Fruit fly (Drosophila melanogaster) whole organism, embryonic: ENCODE data around the gene Dhps.

Experiments used
- ATbp ChIP-seq: fragments of 200-800 bp; sonication (Bioruptor generic); optimal IDR thresholded peaks from 2 replicates; lab custom pipeline; 2017; ENCODE audit warnings: missing biosample characterization, mild to moderate bottlenecking, missing genetic modification characterization, missing genetic modification reagents
- Abd-B ChIP-seq: fragments of 200-800 bp; sonication (Bioruptor generic); optimal IDR thresholded peaks from 2 replicates; lab custom pipeline; 2018; ENCODE audit warnings: missing biosample characterization, mild to moderate bottlenecking, missing genetic modification characterization, moderate library complexity
- Bgb ChIP-seq: fragments of 200-800 bp; sonication (Bioruptor generic); IDR thresholded peaks from 2 replicates; pipeline ENCODE4 v1.3.6; 2022; ENCODE audit warnings: missing biosample characterization, missing genetic modification characterization; ENCODE audit not compliant: partially characterized antibody
- CG1024 ChIP-seq: fragments of 200-800 bp; sonication (Bioruptor generic); IDR thresholded peaks from 2 replicates; pipeline ENCODE4 v1.3.6; 2022; ENCODE audit warnings: missing biosample characterization, missing genetic modification characterization
- CG10267 ChIP-seq: fragments of 200-800 bp; sonication (Bioruptor generic); optimal IDR thresholded peaks from 2 replicates; lab custom pipeline; 2018; ENCODE audit warnings: missing biosample characterization, mild to moderate bottlenecking, missing genetic modification characterization, moderate library complexity
- CG10321 ChIP-seq: fragments of 200-800 bp; sonication (Bioruptor generic); IDR thresholded peaks from 2 replicates; pipeline ENCODE4 v1.3.6; 2022; ENCODE audit warnings: missing biosample characterization, missing genetic modification characterization
- CG11398 ChIP-seq: fragments of 200-800 bp; sonication (Bioruptor generic); optimal IDR thresholded peaks from 2 replicates; lab custom pipeline; 2016; ENCODE audit warnings: missing biosample characterization, missing genetic modification characterization
- CG11456 ChIP-seq: fragments of 200-800 bp; sonication (Bioruptor generic); IDR thresholded peaks from 3 replicates; pipeline ENCODE4 v1.3.6; 2022; ENCODE audit warnings: missing biosample characterization, missing genetic modification characterization
- CG13123 ChIP-seq: fragments of 200-800 bp; sonication (Bioruptor generic); optimal IDR thresholded peaks from 2 replicates; lab custom pipeline; 2016; ENCODE audit warnings: missing biosample characterization, missing genetic modification characterization
- CG15479 ChIP-seq: fragments of 200-800 bp; sonication (Bioruptor generic); optimal IDR thresholded peaks from 3 replicates; lab custom pipeline; 2019; ENCODE audit warnings: missing biosample characterization, mild to moderate bottlenecking, missing genetic modification characterization, moderate library complexity
- CG15514 ChIP-seq: fragments of 200-800 bp; sonication (Bioruptor generic); optimal IDR thresholded peaks from 3 replicates; lab custom pipeline; 2017; ENCODE audit warnings: missing biosample characterization, missing genetic modification characterization, mild to moderate bottlenecking, moderate library complexity, missing genetic modification reagents
- CG1603 ChIP-seq: fragments of 200-800 bp; sonication (Bioruptor generic); optimal IDR thresholded peaks from 2 replicates; lab custom pipeline; 2019; ENCODE audit warnings: missing biosample characterization, mild to moderate bottlenecking, missing genetic modification characterization, moderate library complexity
- CG16815 ChIP-seq: fragments of 200-800 bp; sonication (Bioruptor generic); optimal IDR thresholded peaks from 3 replicates; lab custom pipeline; 2017; ENCODE audit warnings: missing biosample characterization, mild to moderate bottlenecking, missing genetic modification characterization
- CG18262 ChIP-seq: fragments of 200-800 bp; optimal IDR thresholded peaks from 3 replicates; lab custom pipeline; 2019; ENCODE audit warnings: missing biosample characterization, mild to moderate bottlenecking, missing genetic modification characterization, moderate library complexity
- CG31441 ChIP-seq: fragments of 200-800 bp; sonication (Bioruptor generic); IDR thresholded peaks from 2 replicates; pipeline ENCODE4 v1.3.6; 2022; ENCODE audit warnings: missing biosample characterization, missing genetic modification characterization
- CG3281 ChIP-seq: fragments of 200-800 bp; sonication (Bioruptor generic); optimal IDR thresholded peaks from 3 replicates; lab custom pipeline; 2017; ENCODE audit warnings: missing biosample characterization, mild to moderate bottlenecking, missing genetic modification characterization
- CG34422 ChIP-seq: fragments of 200-800 bp; sonication (Bioruptor generic); IDR thresholded peaks from 3 replicates; pipeline ENCODE4 v1.3.6; 2022; ENCODE audit warnings: missing biosample characterization, missing genetic modification characterization
- CG6254 ChIP-seq: fragments of 200-800 bp; sonication (Bioruptor generic); optimal IDR thresholded peaks from 3 replicates; lab custom pipeline; 2017; ENCODE audit warnings: mild to moderate bottlenecking, missing biosample characterization, missing genetic modification reagents, missing genetic modification characterization
- CG6272 ChIP-seq: fragments of 200-800 bp; sonication (Bioruptor generic); IDR thresholded peaks from 2 replicates; pipeline ENCODE4 v1.3.6; 2022; ENCODE audit warnings: missing biosample characterization, missing genetic modification characterization
- CG6791 ChIP-seq: fragments of 200-800 bp; sonication (Bioruptor generic); IDR thresholded peaks from 3 replicates; pipeline ENCODE4 v1.3.6; 2022; ENCODE audit warnings: missing biosample characterization, missing genetic modification characterization; ENCODE audit not compliant: partially characterized antibody
- CG8359 ChIP-seq: fragments of 200-800 bp; sonication (Bioruptor generic); optimal IDR thresholded peaks from 2 replicates; lab custom pipeline; 2017; ENCODE audit warnings: missing biosample characterization, mild to moderate bottlenecking, missing genetic modification characterization, borderline replicate concordance
- CkIIα-i1 ChIP-seq: fragments of 200-800 bp; sonication (Bioruptor generic); IDR thresholded peaks from 2 replicates; pipeline ENCODE4 v1.3.6; 2022; ENCODE audit warnings: missing biosample characterization, missing genetic modification characterization
- Dek ChIP-seq: fragments of 200-800 bp; sonication (Bioruptor generic); optimal IDR thresholded peaks from 3 replicates; lab custom pipeline; 2019; ENCODE audit warnings: missing biosample characterization, mild to moderate bottlenecking, missing genetic modification characterization, moderate library complexity
- Dp ChIP-seq: fragments of 200-800 bp; sonication (Bioruptor generic); optimal IDR thresholded peaks from 2 replicates; lab custom pipeline; 2018; ENCODE audit warnings: missing biosample characterization, mild to moderate bottlenecking, missing genetic modification characterization, moderate library complexity
- E2f2 ChIP-seq: fragments of 200-800 bp; sonication (Bioruptor generic); IDR thresholded peaks from 2 replicates; pipeline ENCODE4 v1.3.6; 2022; ENCODE audit warnings: missing biosample characterization, missing genetic modification characterization
- Elba2 ChIP-seq: fragments of 200-800 bp; sonication (Bioruptor generic); optimal IDR thresholded peaks from 3 replicates; lab custom pipeline; 2016; ENCODE audit warnings: missing biosample characterization, missing genetic modification characterization
- HLH54F ChIP-seq: fragments of 200-800 bp; sonication (Bioruptor generic); optimal IDR thresholded peaks from 3 replicates; lab custom pipeline; 2016; ENCODE audit warnings: missing biosample characterization, missing genetic modification characterization
- HmgZ ChIP-seq: fragments of 200-800 bp; sonication (Bioruptor generic); optimal IDR thresholded peaks from 2 replicates; lab custom pipeline; 2018; ENCODE audit warnings: missing biosample characterization, mild to moderate bottlenecking, missing genetic modification characterization
- Hr3 ChIP-seq: fragments of 200-800 bp; sonication (Bioruptor generic); optimal IDR thresholded peaks from 3 replicates; lab custom pipeline; 2016; ENCODE audit warnings: missing biosample characterization, missing genetic modification characterization
- Nf-YA ChIP-seq: fragments of 200-800 bp; sonication (Bioruptor generic); IDR thresholded peaks from 2 replicates; pipeline ENCODE4 v1.3.6; 2022; ENCODE audit warnings: missing biosample characterization, missing genetic modification characterization
- Opbp ChIP-seq: fragments of 200-800 bp; sonication (Bioruptor generic); IDR thresholded peaks from 3 replicates; pipeline ENCODE4 v1.3.6; 2022; ENCODE audit warnings: missing biosample characterization, missing genetic modification characterization; ENCODE audit not compliant: partially characterized antibody
- Pdp1 ChIP-seq, 2 experiments: fragments of 200-800 bp; sonication (Bioruptor generic); optimal IDR thresholded peaks; 3 replicates each; lab custom pipeline; 2016; ENCODE audit warnings: missing biosample characterization in 2 of 2, missing genetic modification characterization in 2 of 2, mild to moderate bottlenecking in 1 of 2, moderate library complexity in 1 of 2
- Rx ChIP-seq: fragments of 200-800 bp; sonication (Bioruptor generic); IDR thresholded peaks from 2 replicates; pipeline ENCODE4 v1.3.6; 2022; ENCODE audit warnings: missing biosample characterization, missing genetic modification characterization
- chn ChIP-seq: fragments of 200-800 bp; sonication (Bioruptor generic); optimal IDR thresholded peaks from 2 replicates; lab custom pipeline; 2016; ENCODE audit warnings: missing biosample characterization, missing genetic modification characterization
- croc ChIP-seq: fragments of 200-800 bp; sonication (Bioruptor generic); conservative IDR thresholded peaks from 3 replicates; pipeline ENCODE4 v1.3.6; 2022; ENCODE audit warnings: missing biosample characterization, missing genetic modification characterization
- ewg ChIP-seq: fragments of 200-800 bp; sonication (Bioruptor generic); optimal IDR thresholded peaks from 3 replicates; lab custom pipeline; 2017; ENCODE audit warnings: mild to moderate bottlenecking, missing biosample characterization, missing genetic modification reagents, missing genetic modification characterization
- fd3F ChIP-seq: fragments of 200-800 bp; sonication (Bioruptor generic); optimal IDR thresholded peaks from 2 replicates; lab custom pipeline; 2018; ENCODE audit warnings: missing biosample characterization, mild to moderate bottlenecking, missing genetic modification characterization, moderate library complexity
- gcm ChIP-seq: fragments of 200-800 bp; sonication (Bioruptor generic); optimal IDR thresholded peaks from 2 replicates; lab custom pipeline; 2019; ENCODE audit warnings: missing biosample characterization, mild to moderate bottlenecking, missing genetic modification characterization, moderate library complexity
- gem ChIP-seq: fragments of 200-800 bp; sonication (Bioruptor generic); optimal IDR thresholded peaks from 2 replicates; lab custom pipeline; 2019; ENCODE audit warnings: missing biosample characterization, mild to moderate bottlenecking, missing genetic modification characterization, moderate library complexity
- grau ChIP-seq: fragments of 200-800 bp; optimal IDR thresholded peaks from 3 replicates; lab custom pipeline; 2019; ENCODE audit warnings: missing biosample characterization, mild to moderate bottlenecking, missing genetic modification characterization, moderate library complexity
- gsb-n ChIP-seq: fragments of 200-800 bp; sonication (Bioruptor generic); optimal IDR thresholded peaks from 3 replicates; lab custom pipeline; 2018; ENCODE audit warnings: missing biosample characterization, mild to moderate bottlenecking, missing genetic modification characterization
- gt ChIP-seq: fragments of 200-800 bp; sonication (Bioruptor generic); IDR thresholded peaks from 2 replicates; pipeline ENCODE4 v1.3.6; 2022; ENCODE audit warnings: missing biosample characterization, missing genetic modification characterization
- kay ChIP-seq: fragments of 200-800 bp; sonication (Bioruptor generic); optimal IDR thresholded peaks from 2 replicates; lab custom pipeline; 2016; ENCODE audit warnings: missing biosample characterization, missing genetic modification characterization
- klu ChIP-seq: fragments of 200-800 bp; sonication (Bioruptor generic); IDR thresholded peaks from 2 replicates; pipeline ENCODE4 v1.3.6; 2022; ENCODE audit warnings: missing biosample characterization, missing genetic modification characterization
- lola ChIP-seq, 3 experiments: fragments of >200 bp in 2 of 3; fragments of 200-800 bp in 1 of 3; sonication (Bioruptor generic) in 1 of 3; optimal IDR thresholded peaks; 2 replicates each; lab custom pipeline; 2017 to 2019; ENCODE audit warnings: missing biosample characterization in 3 of 3, missing genetic modification characterization in 3 of 3, mild to moderate bottlenecking in 1 of 3, moderate library complexity in 1 of 3
- pita ChIP-seq: fragments of 200-800 bp; sonication (Bioruptor generic); optimal IDR thresholded peaks from 2 replicates; lab custom pipeline; 2017; ENCODE audit warnings: missing biosample characterization, mild to moderate bottlenecking, missing genetic modification characterization
- sd ChIP-seq: fragments of 200-800 bp; sonication (Bioruptor generic); optimal IDR thresholded peaks from 3 replicates; lab custom pipeline; 2018; ENCODE audit warnings: missing biosample characterization, mild to moderate bottlenecking, missing genetic modification characterization, moderate library complexity
- seq ChIP-seq: fragments of 200-800 bp; sonication (Bioruptor generic); IDR thresholded peaks from 2 replicates; pipeline ENCODE4 v1.3.6; 2022; ENCODE audit warnings: missing biosample characterization, missing genetic modification characterization
- slp2 ChIP-seq: fragments of 200-800 bp; sonication (Bioruptor generic); optimal IDR thresholded peaks from 2 replicates; lab custom pipeline; 2016; ENCODE audit warnings: missing biosample characterization, missing genetic modification characterization

Dhps gene

DNA sequence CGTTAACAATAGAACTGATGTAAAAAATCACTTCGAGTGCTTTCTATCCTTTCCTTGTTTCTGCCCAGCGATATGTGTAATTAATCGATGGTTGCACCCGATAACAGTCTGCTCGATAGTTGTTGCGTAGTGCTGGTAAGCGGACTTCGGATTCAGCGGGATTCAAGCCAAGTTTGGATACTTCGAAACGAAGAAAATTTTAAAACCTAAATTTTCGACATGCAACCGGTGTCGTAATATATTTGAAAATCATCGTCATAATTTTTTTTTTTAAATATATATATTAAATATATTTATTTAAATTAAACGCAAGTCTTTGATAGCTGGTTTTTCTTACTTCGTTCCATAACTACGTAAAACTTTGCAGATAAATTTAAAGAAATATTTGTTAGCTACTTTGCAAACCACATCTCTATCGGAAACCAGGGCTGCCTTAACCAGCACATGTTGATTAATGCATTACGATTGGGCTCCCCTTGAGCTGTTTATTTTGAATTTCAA, at the start of gene Dhps, which contains the start of gene UbcE2M (continued):
- TF ChIP-seq croc (GFP tag; lab: Robert Waterston, UW) (peak; percentile 57), fd3F (GFP tag; lab: Kevin White, UChicago) (peak; percentile 68), sd (no peak), gt (no peak), Abd-B (GFP tag; lab: Kevin White, UChicago) (peak; percentile 87), kay (GFP tag; lab: Kevin White, UChicago) (peak; percentile 47), CG13123 (GFP tag; lab: Kevin White, UChicago) (peak; percentile 59), CG3281 (peak; percentile 86), CG15479 (GFP tag; lab: Kevin White, UChicago) (no peak), Nf-YA (GFP tag; lab: Robert Waterston, UW) (no peak), CG11456 (GFP tag; lab: Robert Waterston, UW) (peak; percentile 80), E2f2 (peak; percentile 53; the same call in 1 of the 2 replicates), Bgb (GFP tag; lab: Robert Waterston, UW) (peak; percentile 75), CG15514 (GFP tag; lab: Kevin White, UChicago) (peak; percentile 75), Hr3 (GFP tag; lab: Kevin White, UChicago) (peak; percentile 82), grau (tag; lab: Kevin White, UChicago) (peak; percentile 82), Elba2 (GFP tag; lab: Kevin White, UChicago) (no peak), Opbp (GFP tag; lab: Robert Waterston, UW) (peak; percentile 76; the same call in 2 of the 3 replicates), Pdp1 (GFP tag; optimal IDR thresholded peaks at IDR 0.05; lab: Kevin White, UChicago) (peak; percentile 37 to 65), CG16815 (GFP tag; lab: Kevin White, UChicago) (peak; percentile 69), slp2 (GFP tag; lab: Kevin White, UChicago) (no peak), Rx (GFP tag; lab: Robert Waterston, UW) (no peak), CG18262 (peak; percentile 65), CG10321 (GFP tag; lab: Robert Waterston, UW) (no peak), ewg (no peak), CG6791 (peak; percentile 82), HmgZ (tag; lab: Kevin White, UChicago) (peak; percentile 70), CG31441 (no peak), CkIIα-i1 (no peak), CG6272 (GFP tag; lab: Robert Waterston, UW) (peak; percentile 81), CG34422 (GFP tag; lab: Robert Waterston, UW) (peak; percentile 35; the same call in 1 of the 3 replicates), CG8359 (GFP tag; lab: Kevin White, UChicago) (peak; percentile 31), gcm (GFP tag; lab: Kevin White, UChicago) (no peak), CG1024 (GFP tag; lab: Robert Waterston, UW) (no peak), CG10267 (peak; percentile 95), klu (peak; percentile 62; the same call in 1 of the 2 replicates), CG11398 (no peak), pita (GFP tag; lab: Kevin White, UChicago) (no peak), Dek (tag; lab: Kevin White, UChicago) (peak; percentile 80), Dp (GFP tag; lab: Kevin White, UChicago) (peak; percentile 36), lola (GFP tag; optimal IDR thresholded peaks at IDR 0.05; lab: Kevin White, UChicago) (peak in 1 of 3 experiments; percentile 78), HLH54F (GFP tag; lab: Kevin White, UChicago) (peak; percentile 56), ATbp (GFP tag; lab: Kevin White, UChicago) (no peak), gem (no peak), seq (0 out of 2 replicates have a peak, but pooled peaks have one; percentile 26), CG6254 (GFP tag; lab: Kevin White, UChicago) (peak; percentile 20), chn (peak; percentile 41), CG1603 (tag; lab: Kevin White, UChicago) (no peak), gsb-n (tag; lab: Kevin White, UChicago) (no peak)
